Worm (Caenorhabditis elegans) whole organism, L4 larva: ENCODE measurements around the gene F35D11.1.

ENCODE experiments used
- D1046.2 ChIP-seq: fragments of 200-800 bp; sonication (Bioruptor generic); IDR thresholded peaks from 2 replicates; pipeline ENCODE4 v1.3.6; 2022; ENCODE audit warnings: missing genetic modification characterization, missing compliant biosample characterization
- F37D6.2 ChIP-seq: sonication (generic microtip); optimal IDR thresholded peaks from 2 replicates; lab custom pipeline; 2016; ENCODE audit warnings: mild to moderate bottlenecking, missing genetic modification characterization, missing compliant biosample characterization
- T20F7.1 ChIP-seq: fragments of 200-800 bp; sonication (Bioruptor generic); optimal IDR thresholded peaks from 2 replicates; lab custom pipeline; 2018; ENCODE audit warnings: mild to moderate bottlenecking, missing genetic modification characterization, missing compliant biosample characterization
- T26A8.4 ChIP-seq: fragments of 200-800 bp; sonication (Bioruptor generic); IDR thresholded peaks from 2 replicates; pipeline ENCODE4 v1.3.6; 2022; ENCODE audit warnings: missing genetic modification characterization, missing compliant biosample characterization
- Y75B8A.6 ChIP-seq: fragments of 200-800 bp; sonication (Bioruptor generic); IDR thresholded peaks from 2 replicates; pipeline ENCODE4 v1.3.6; 2022; ENCODE audit warnings: missing genetic modification reagents, missing genetic modification characterization, missing compliant biosample characterization
- ZK337.2 ChIP-seq: fragments of 200-800 bp; sonication (Bioruptor generic); IDR thresholded peaks from 2 replicates; pipeline ENCODE4 v1.3.6; 2022; ENCODE audit warnings: missing genetic modification reagents, missing genetic modification characterization, missing compliant biosample characterization
- ZK546.5 ChIP-seq, 2 experiments: sonication (generic microtip); optimal IDR thresholded peaks; 2 replicates each; lab custom pipeline; 2017; ENCODE audit warnings: missing biosample characterization in 2 of 2, missing genetic modification characterization in 2 of 2
- aha-1 ChIP-seq: fragments of 150-350 bp; peaks from one replicate; lab custom pipeline; 2014; ENCODE audit warnings: missing biosample characterization, missing genetic modification characterization
- aly-2 ChIP-seq: sonication (generic microtip); optimal IDR thresholded peaks from 2 replicates; lab custom pipeline; 2018; ENCODE audit warnings: missing biosample characterization, missing genetic modification characterization
- ama-1 ChIP-seq: fragments of 150-350 bp; optimal IDR thresholded peaks from 2 replicates; lab custom pipeline; 2014; ENCODE audit warnings: inconsistent platforms, mixed read lengths
- arid-1 ChIP-seq: fragments of 200-800 bp; sonication (Bioruptor generic); conservative IDR thresholded peaks from 2 replicates; pipeline ENCODE4 v1.3.6; 2022; ENCODE audit warnings: missing genetic modification reagents, missing genetic modification characterization, missing compliant biosample characterization
- attf-4 ChIP-seq: sonication (generic microtip); optimal IDR thresholded peaks from 3 replicates; lab custom pipeline; 2017; ENCODE audit warnings: missing biosample characterization, missing genetic modification characterization
- ceh-28 ChIP-seq: fragments of 150-350 bp; optimal IDR thresholded peaks from 2 replicates; lab custom pipeline; 2014; ENCODE audit warnings: missing biosample characterization, missing genetic modification reagents, missing genetic modification characterization
- ceh-82 ChIP-seq: sonication (generic microtip); optimal IDR thresholded peaks from 2 replicates; lab custom pipeline; 2017; ENCODE audit warnings: missing biosample characterization, missing genetic modification characterization
- ces-1 ChIP-seq: fragments of 150-350 bp; sonication (generic microtip); optimal IDR thresholded peaks from 4 replicates; lab custom pipeline; 2014; ENCODE audit warnings: missing biosample characterization, missing genetic modification reagents, missing genetic modification characterization
- ctbp-1 ChIP-seq: fragments of 200-800 bp; sonication (Bioruptor generic); IDR thresholded peaks from 2 replicates; pipeline ENCODE4 v1.3.6; 2022; ENCODE audit warnings: missing genetic modification reagents, missing genetic modification characterization, missing compliant biosample characterization
- daf-12 ChIP-seq: fragments of 150-350 bp; optimal IDR thresholded peaks from 2 replicates; lab custom pipeline; 2014; ENCODE audit warnings: missing biosample characterization, missing genetic modification reagents, missing genetic modification characterization
- daf-16 ChIP-seq, 3 experiments: sonication (generic microtip); optimal IDR thresholded peaks; 2 replicates each; lab custom pipeline; 2016 to 2017; ENCODE audit warnings: missing genetic modification characterization in 3 of 3, missing genetic modification reagents in 3 of 3, mild to moderate bottlenecking in 2 of 3, missing compliant biosample characterization in 2 of 3, missing biosample characterization in 1 of 3, moderate library complexity in 1 of 3
- daf-8 ChIP-seq: fragments of 200-800 bp; sonication (Bioruptor generic); IDR thresholded peaks from 2 replicates; pipeline ENCODE4 v1.3.6; 2022; ENCODE audit warnings: missing genetic modification characterization, missing compliant biosample characterization
- dmd-8 ChIP-seq: fragments of 200-800 bp; sonication (Bioruptor generic); IDR thresholded peaks from 2 replicates; pipeline ENCODE4 v1.3.6; 2022; ENCODE audit warnings: missing genetic modification characterization, missing compliant biosample characterization
- dpl-1 ChIP-seq: fragments of 150-350 bp; optimal IDR thresholded peaks from 2 replicates; lab custom pipeline; 2014; ENCODE audit warnings: missing biosample characterization, missing genetic modification reagents, missing genetic modification characterization
- dve-1 ChIP-seq: sonication (generic microtip); optimal IDR thresholded peaks from 2 replicates; lab custom pipeline; 2017; ENCODE audit warnings: antibody characterized with exemption, mild to moderate bottlenecking, missing genetic modification characterization, missing compliant biosample characterization; ENCODE audit not compliant: insufficient read depth
- hlh-30 ChIP-seq: sonication (generic microtip); optimal IDR thresholded peaks from 2 replicates; lab custom pipeline; 2017; ENCODE audit warnings: antibody characterized with exemption, mild to moderate bottlenecking, missing genetic modification characterization, missing compliant biosample characterization; ENCODE audit not compliant: insufficient read depth
- lim-7 ChIP-seq: fragments of 200-800 bp; sonication (Bioruptor generic); IDR thresholded peaks from 2 replicates; pipeline ENCODE4 v1.3.6; 2022; ENCODE audit warnings: missing genetic modification characterization, missing compliant biosample characterization
- lin-13 ChIP-seq: fragments of 150-350 bp; optimal IDR thresholded peaks from 2 replicates; lab custom pipeline; 2014; ENCODE audit warnings: missing biosample characterization, missing genetic modification reagents, missing genetic modification characterization
- lir-3 ChIP-seq: sonication (generic microtip); optimal IDR thresholded peaks from 2 replicates; lab custom pipeline; 2016; ENCODE audit warnings: mild to moderate bottlenecking, missing genetic modification characterization, missing compliant biosample characterization
- lsy-2 ChIP-seq, 2 experiments: fragments of 150-350 bp in 1 of 2; sonication (generic microtip) in 1 of 2; optimal IDR thresholded peaks; 2 replicates each; lab custom pipeline; 2014 to 2017; ENCODE audit warnings: missing biosample characterization in 2 of 2, missing genetic modification characterization in 2 of 2
- madf-5 ChIP-seq, 2 experiments: fragments of 200-800 bp; sonication (Bioruptor generic); IDR thresholded peaks; 2 replicates each; pipeline ENCODE4 v1.3.6; 2022; ENCODE audit warnings: missing compliant biosample characterization in 2 of 2, missing genetic modification characterization in 2 of 2
- madf-9 ChIP-seq: fragments of 200-800 bp; sonication (Bioruptor generic); conservative IDR thresholded peaks from 2 replicates; pipeline ENCODE4 v1.3.6; 2022; ENCODE audit warnings: missing genetic modification reagents, missing genetic modification characterization, missing compliant biosample characterization
- mdt-29 ChIP-seq: fragments of 200-800 bp; sonication (Bioruptor generic); IDR thresholded peaks from 2 replicates; pipeline ENCODE4 v1.3.6; 2022; ENCODE audit warnings: missing genetic modification reagents, missing genetic modification characterization, missing compliant biosample characterization
- mep-1 ChIP-seq: fragments of 150-350 bp; sonication (generic microtip); optimal IDR thresholded peaks from 3 replicates; lab custom pipeline; 2014; ENCODE audit warnings: missing biosample characterization, missing genetic modification characterization
- mes-2 ChIP-seq: sonication (generic microtip); optimal IDR thresholded peaks from 2 replicates; lab custom pipeline; 2016; ENCODE audit warnings: missing genotype, mild to moderate bottlenecking, missing genetic modification characterization, missing compliant biosample characterization; ENCODE audit not compliant: poor library complexity, severe bottlenecking
- mxl-2 ChIP-seq: fragments of 200-800 bp; sonication (Bioruptor generic); conservative IDR thresholded peaks from 2 replicates; pipeline ENCODE4 v1.3.6; 2022; ENCODE audit warnings: missing genetic modification reagents, missing genetic modification characterization, missing compliant biosample characterization
- nhr-102 ChIP-seq: sonication (generic microtip); optimal IDR thresholded peaks from 2 replicates; lab custom pipeline; 2016; ENCODE audit warnings: mild to moderate bottlenecking, missing genetic modification characterization, moderate library complexity, missing compliant biosample characterization
- nhr-111 ChIP-seq: fragments of 200-800 bp; sonication (Bioruptor generic); optimal IDR thresholded peaks from 2 replicates; lab custom pipeline; 2018; ENCODE audit warnings: mild to moderate bottlenecking, missing genetic modification characterization, missing compliant biosample characterization
- nhr-28 ChIP-seq: fragments of 150-350 bp; optimal IDR thresholded peaks from 2 replicates; lab custom pipeline; 2014; ENCODE audit warnings: missing biosample characterization, missing genetic modification characterization
- nhr-48 ChIP-seq: sonication (generic microtip); optimal IDR thresholded peaks from 2 replicates; lab custom pipeline; 2016; ENCODE audit warnings: mild to moderate bottlenecking, missing genetic modification characterization, missing compliant biosample characterization
- php-3 ChIP-seq: fragments of 200-800 bp; sonication (Bioruptor generic); IDR thresholded peaks from 2 replicates; pipeline ENCODE4 v1.3.6; 2022; ENCODE audit warnings: missing genetic modification reagents, missing genetic modification characterization, missing compliant biosample characterization
- set-16 ChIP-seq: fragments of 200-800 bp; sonication (Bioruptor generic); IDR thresholded peaks from 2 replicates; pipeline ENCODE4 v1.3.6; 2022; ENCODE audit warnings: missing genetic modification reagents, missing genetic modification characterization, missing compliant biosample characterization
- skn-1 ChIP-seq: fragments of 150-350 bp; optimal IDR thresholded peaks from 2 replicates; lab custom pipeline; 2014; ENCODE audit warnings: missing biosample characterization, missing genetic modification characterization
- snpc-1.2 ChIP-seq: fragments of 200-800 bp; sonication (Bioruptor generic); IDR thresholded peaks from 2 replicates; pipeline ENCODE4 v1.3.6; 2022; ENCODE audit warnings: missing genetic modification reagents, missing genetic modification characterization, missing compliant biosample characterization
- spr-1 ChIP-seq: sonication (generic microtip); optimal IDR thresholded peaks from 2 replicates; lab custom pipeline; 2016; ENCODE audit warnings: mild to moderate bottlenecking, missing genetic modification characterization, missing compliant biosample characterization
- spr-3 ChIP-seq: fragments of 200-800 bp; sonication (Bioruptor generic); optimal IDR thresholded peaks from 2 replicates; lab custom pipeline; 2018; ENCODE audit warnings: mild to moderate bottlenecking, missing genetic modification characterization, missing compliant biosample characterization
- vab-7 ChIP-seq: fragments of 200-800 bp; sonication (Bioruptor generic); IDR thresholded peaks from 2 replicates; pipeline ENCODE4 v1.3.6; 2022; ENCODE audit warnings: missing genetic modification reagents, missing genetic modification characterization, missing compliant biosample characterization
- zag-1 ChIP-seq: fragments of 150-350 bp; optimal IDR thresholded peaks from 2 replicates; lab custom pipeline; 2014; ENCODE audit warnings: missing biosample characterization, missing genetic modification characterization
- zfp-3 ChIP-seq: fragments of 200-800 bp; sonication (Bioruptor generic); conservative IDR thresholded peaks from 2 replicates; pipeline ENCODE4 v1.3.6; 2022; ENCODE audit warnings: missing genetic modification reagents, missing genetic modification characterization, missing compliant biosample characterization
- zip-11 ChIP-seq: fragments of 200-800 bp; sonication (Bioruptor generic); IDR thresholded peaks from 2 replicates; pipeline ENCODE4 v1.3.6; 2022; ENCODE audit warnings: missing genetic modification characterization, missing compliant biosample characterization
- ztf-11 ChIP-seq: fragments of 150-350 bp; optimal IDR thresholded peaks from 2 replicates; lab custom pipeline; 2014; ENCODE audit warnings: missing biosample characterization, missing genetic modification characterization

Gene F35D11.1

ce11 chrII:4602533-4602932 is 24.2 kb upstream of the F35D11.1 start, which contains the start of gene coa-3:
Gene coa-3, minus strand, starts transcription at chrII:4602633.
- TF ChIP-seq Y75B8A.6 (GFP tag; lab: Robert Waterston, UW) (no peak), ctbp-1 (GFP tag; lab: Robert Waterston, UW) (no peak), ZK546.5 (tag; optimal IDR thresholded peaks at IDR 0.05; lab: Kevin White, UChicago) (no peak), attf-4 (tag; lab: Kevin White, UChicago) (no peak), arid-1 (GFP tag; lab: Robert Waterston, UW) (no peak), aha-1 (tag; lab: Kevin White, UChicago) (no peak), ces-1 (no peak)

ce11 chrII:4603035-4603434 is 23.7 kb upstream of the F35D11.1 start, which contains the start of gene F35D11.4:
Gene F35D11.4, plus strand, starts transcription at chrII:4603427.
- TF ChIP-seq ZK337.2 (GFP tag; lab: Robert Waterston, UW) (peak; percentile 95), zag-1 (tag; lab: Kevin White, UChicago) (no peak), ama-1 (lab: Kevin White, UChicago) (no peak), mxl-2 (0 out of 2 replicates have a peak, but pooled peaks have one; percentile 19), vab-7 (GFP tag; lab: Robert Waterston, UW) (no peak), lim-7 (GFP tag; lab: Robert Waterston, UW) (no peak), set-16 (no peak), aly-2 (tag; lab: Kevin White, UChicago) (no peak), dpl-1 (GFP tag; lab: Kevin White, UChicago) (peak; percentile 94), ctbp-1 (GFP tag; lab: Robert Waterston, UW) (no peak), ceh-82 (no peak), mep-1 (peak; percentile 70), F37D6.2 (tag; lab: Kevin White, UChicago) (peak; percentile 6), madf-5 (GFP tag; IDR thresholded peaks at IDR 0.05; lab: Robert Waterston, UW) (no peak; a peak in 1 of 4 replicates), dve-1 (tag; lab: Kevin White, UChicago) (peak; percentile 78), daf-12 (no peak), ceh-28 (tag; lab: Kevin White, UChicago) (no peak), nhr-111 (GFP tag; lab: Kevin White, UChicago) (no peak), lir-3 (tag; lab: Kevin White, UChicago) (no peak), T26A8.4 (peak; percentile 29; the same call in 1 of the 2 replicates), nhr-102 (tag; lab: Kevin White, UChicago) (no peak), daf-8 (GFP tag; lab: Robert Waterston, UW) (no peak), madf-9 (GFP tag; lab: Robert Waterston, UW) (peak; percentile 65), zfp-3 (GFP tag; lab: Robert Waterston, UW) (no peak), T20F7.1 (GFP tag; lab: Kevin White, UChicago) (peak; percentile 18), spr-1 (tag; lab: Kevin White, UChicago) (no peak), spr-3 (GFP tag; lab: Kevin White, UChicago) (no peak), ztf-11 (tag; lab: Kevin White, UChicago) (no peak), nhr-28 (tag; lab: Kevin White, UChicago) (peak; percentile 47), mdt-29 (GFP tag; lab: Robert Waterston, UW) (no peak), ZK546.5 (tag; optimal IDR thresholded peaks at IDR 0.05; lab: Kevin White, UChicago) (no peak), snpc-1.2 (GFP tag; lab: Robert Waterston, UW) (no peak), attf-4 (tag; lab: Kevin White, UChicago) (no peak), arid-1 (GFP tag; lab: Robert Waterston, UW) (no peak; the same call in 1 of the 2 replicates), nhr-48 (tag; lab: Kevin White, UChicago) (no peak), D1046.2 (no peak), php-3 (GFP tag; lab: Robert Waterston, UW) (no peak), mes-2 (tag; lab: Kevin White, UChicago) (peak; percentile 99), zip-11 (GFP tag; lab: Robert Waterston, UW) (no peak), lin-13 (GFP tag; lab: Kevin White, UChicago) (peak; percentile 35), ces-1 (no peak), lsy-2 (tag; optimal IDR thresholded peaks at IDR 0.05; lab: Kevin White, UChicago) (peak in 1 of 2 experiments; percentile 89), hlh-30 (tag; lab: Kevin White, UChicago) (peak; percentile 55), dmd-8 (GFP tag; lab: Robert Waterston, UW) (no peak), daf-16 (GFP tag; optimal IDR thresholded peaks at IDR 0.05; lab: Kevin White, UChicago) (peak in 1 of 2 experiments; percentile 21), daf-16 (tag; optimal IDR thresholded peaks at IDR 0.05; lab: Kevin White, UChicago) (peak; percentile 65), skn-1 (tag; lab: Kevin White, UChicago) (no peak)
